Fruit fly (Drosophila melanogaster) whole organism, embryonic: Measurements from ENCODE around the gene CG17612.

ENCODE experiments used
- B-H2 ChIP-seq: fragments of 200-800 bp; sonication (Bioruptor generic); optimal IDR thresholded peaks from 2 replicates; lab custom pipeline; 2018; ENCODE audit warnings: missing biosample characterization, mild to moderate bottlenecking, missing genetic modification characterization
- CG11560 ChIP-seq: fragments of 200-800 bp; sonication (Bioruptor generic); IDR thresholded peaks from 3 replicates; pipeline ENCODE4 v1.3.6; 2022; ENCODE audit warnings: missing biosample characterization, missing genetic modification characterization
- CG12391 ChIP-seq: fragments of 200-800 bp; sonication (Bioruptor generic); optimal IDR thresholded peaks from 3 replicates; lab custom pipeline; 2018; ENCODE audit warnings: missing biosample characterization, mild to moderate bottlenecking, missing genetic modification characterization, moderate library complexity
- CG15601 ChIP-seq: fragments of 200-800 bp; sonication (Bioruptor generic); optimal IDR thresholded peaks from 3 replicates; lab custom pipeline; 2019; ENCODE audit warnings: missing biosample characterization, mild to moderate bottlenecking, missing genetic modification characterization, moderate library complexity
- CG18599 ChIP-seq: fragments of 200-800 bp; sonication (Bioruptor generic); optimal IDR thresholded peaks from 3 replicates; lab custom pipeline; 2017; ENCODE audit warnings: missing biosample characterization, missing genetic modification characterization, mild to moderate bottlenecking, moderate library complexity, missing genetic modification reagents
- CG2678 ChIP-seq: fragments of 200-800 bp; sonication (Bioruptor generic); optimal IDR thresholded peaks from 3 replicates; lab custom pipeline; 2019; ENCODE audit warnings: missing biosample characterization, mild to moderate bottlenecking, missing genetic modification characterization, moderate library complexity
- CG30403 ChIP-seq: fragments of 200-800 bp; sonication (Bioruptor generic); optimal IDR thresholded peaks from 3 replicates; lab custom pipeline; 2016; ENCODE audit warnings: missing biosample characterization, missing genetic modification characterization
- CG3281 ChIP-seq: fragments of 200-800 bp; sonication (Bioruptor generic); optimal IDR thresholded peaks from 3 replicates; lab custom pipeline; 2017; ENCODE audit warnings: missing biosample characterization, mild to moderate bottlenecking, missing genetic modification characterization
- CG3838 ChIP-seq: fragments of 200-800 bp; sonication (Bioruptor generic); optimal IDR thresholded peaks from 3 replicates; lab custom pipeline; 2016; ENCODE audit warnings: missing biosample characterization, missing genetic modification characterization
- CG3847 ChIP-seq: fragments of 200-800 bp; sonication (Bioruptor generic); IDR thresholded peaks from 2 replicates; pipeline ENCODE4 v1.3.6; 2022; ENCODE audit warnings: missing biosample characterization, missing genetic modification characterization
- CG42726 ChIP-seq: fragments of 200-800 bp; sonication (Bioruptor generic); IDR thresholded peaks from 2 replicates; pipeline ENCODE4 v1.3.6; 2022; ENCODE audit warnings: missing biosample characterization, missing genetic modification characterization; ENCODE audit not compliant: partially characterized antibody
- CG6272 ChIP-seq: fragments of 200-800 bp; sonication (Bioruptor generic); IDR thresholded peaks from 2 replicates; pipeline ENCODE4 v1.3.6; 2022; ENCODE audit warnings: missing biosample characterization, missing genetic modification characterization
- CG6765 ChIP-seq: fragments of 200-800 bp; sonication (Bioruptor generic); optimal IDR thresholded peaks from 3 replicates; lab custom pipeline; 2017; ENCODE audit warnings: missing biosample characterization, mild to moderate bottlenecking, missing genetic modification characterization
- CG6813 ChIP-seq: fragments of 200-800 bp; sonication (Bioruptor generic); optimal IDR thresholded peaks from 2 replicates; lab custom pipeline; 2017; ENCODE audit warnings: missing biosample characterization, missing genetic modification characterization, mild to moderate bottlenecking, moderate library complexity, missing genetic modification reagents
- CG7786 ChIP-seq: fragments of 200-800 bp; sonication (Bioruptor generic); optimal IDR thresholded peaks from 2 replicates; lab custom pipeline; 2016; ENCODE audit warnings: missing biosample characterization, missing genetic modification characterization
- CG7839 ChIP-seq: fragments of 200-800 bp; sonication (Bioruptor generic); optimal IDR thresholded peaks from 3 replicates; lab custom pipeline; 2018; ENCODE audit warnings: missing biosample characterization, mild to moderate bottlenecking, missing genetic modification characterization, moderate library complexity
- CG8290 ChIP-seq, 3 experiments: fragments of 200-800 bp; sonication (Bioruptor generic); optimal IDR thresholded peaks; 2 replicates each; lab custom pipeline; 2016 to 2019; ENCODE audit warnings: missing biosample characterization in 3 of 3, missing genetic modification characterization in 3 of 3, mild to moderate bottlenecking in 2 of 3, moderate library complexity in 1 of 3
- CG8765 ChIP-seq: fragments of 200-800 bp; sonication (Bioruptor generic); IDR thresholded peaks from 2 replicates; pipeline ENCODE4 v1.3.6; 2022; ENCODE audit warnings: missing biosample characterization, missing genetic modification characterization
- CG9932 ChIP-seq: fragments of 200-800 bp; sonication (Bioruptor generic); IDR thresholded peaks from 2 replicates; pipeline ENCODE4 v1.3.6; 2022; ENCODE audit warnings: missing biosample characterization, missing genetic modification characterization
- Dll ChIP-seq: fragments of 200-800 bp; sonication (Bioruptor generic); IDR thresholded peaks from 4 replicates; pipeline ENCODE4 v1.3.6; 2022; ENCODE audit warnings: missing biosample characterization, missing genetic modification characterization; ENCODE audit not compliant: partially characterized antibody
- Hmr ChIP-seq: fragments of 200-800 bp; sonication (Bioruptor generic); optimal IDR thresholded peaks from 3 replicates; lab custom pipeline; 2017; ENCODE audit warnings: mild to moderate bottlenecking, missing biosample characterization, missing genetic modification reagents, missing genetic modification characterization
- Hr78 ChIP-seq, 2 experiments: fragments of 200-800 bp in 1 of 2; fragments of >200 bp in 1 of 2; sonication (Bioruptor generic) in 1 of 2; optimal IDR thresholded peaks; 2 replicates each; lab custom pipeline; 2017 to 2019; ENCODE audit warnings: missing biosample characterization in 2 of 2, missing genetic modification characterization in 2 of 2, mild to moderate bottlenecking in 1 of 2, moderate library complexity in 1 of 2
- Myb ChIP-seq: fragments of 200-800 bp; sonication (Bioruptor generic); optimal IDR thresholded peaks from 2 replicates; lab custom pipeline; 2016; ENCODE audit warnings: missing biosample characterization, missing genetic modification characterization
- NFAT ChIP-seq: fragments of 200-800 bp; sonication (Bioruptor generic); IDR thresholded peaks from 2 replicates; pipeline ENCODE4 v1.3.6; 2022; ENCODE audit warnings: missing biosample characterization, missing genetic modification characterization
- Pdp1 ChIP-seq, 2 experiments: fragments of 200-800 bp; sonication (Bioruptor generic); optimal IDR thresholded peaks; 3 replicates each; lab custom pipeline; 2016; ENCODE audit warnings: missing biosample characterization in 2 of 2, missing genetic modification characterization in 2 of 2, mild to moderate bottlenecking in 1 of 2, moderate library complexity in 1 of 2
- Rfx ChIP-seq: fragments of 200-800 bp; sonication (Bioruptor generic); IDR thresholded peaks from 2 replicates; pipeline ENCODE4 v1.3.6; 2022; ENCODE audit warnings: missing biosample characterization, missing genetic modification characterization
- Sry-δ ChIP-seq: fragments of 200-800 bp; sonication (Bioruptor generic); optimal IDR thresholded peaks from 2 replicates; lab custom pipeline; 2016; ENCODE audit warnings: missing biosample characterization, missing genetic modification characterization
- ac ChIP-seq: fragments of 200-800 bp; sonication (Bioruptor generic); optimal IDR thresholded peaks from 3 replicates; lab custom pipeline; 2017; ENCODE audit warnings: missing biosample characterization, mild to moderate bottlenecking, missing genetic modification characterization
- ase ChIP-seq: fragments of 200-800 bp; sonication (Bioruptor generic); IDR thresholded peaks from 3 replicates; pipeline ENCODE4 v1.3.6; 2022; ENCODE audit warnings: missing biosample characterization, missing genetic modification characterization
- ash1 ChIP-seq: fragments of 200-800 bp; sonication (Bioruptor generic); optimal IDR thresholded peaks from 2 replicates; lab custom pipeline; 2018; ENCODE audit warnings: missing biosample characterization, mild to moderate bottlenecking, missing genetic modification characterization
- ato ChIP-seq: fragments of 200-800 bp; sonication (Bioruptor generic); IDR thresholded peaks from 2 replicates; pipeline ENCODE4 v1.3.6; 2022; ENCODE audit warnings: missing biosample characterization, missing genetic modification characterization; ENCODE audit not compliant: partially characterized antibody
- chif ChIP-seq, 2 experiments: fragments of 200-800 bp; sonication (Bioruptor generic); optimal IDR thresholded peaks; 3 replicates each; lab custom pipeline; 2016; ENCODE audit warnings: missing biosample characterization in 2 of 2, missing genetic modification characterization in 2 of 2
- cwo ChIP-seq: fragments of 200-800 bp; sonication (Bioruptor generic); optimal IDR thresholded peaks from 3 replicates; lab custom pipeline; 2017; ENCODE audit warnings: missing biosample characterization, missing genetic modification characterization, mild to moderate bottlenecking, moderate library complexity, missing genetic modification reagents
- dan ChIP-seq: fragments of 200-800 bp; sonication (Bioruptor generic); IDR thresholded peaks from 2 replicates; pipeline ENCODE4 v1.3.6; 2022; ENCODE audit warnings: missing biosample characterization, missing genetic modification characterization
- disco-r ChIP-seq: fragments of 200-800 bp; sonication (Bioruptor generic); optimal IDR thresholded peaks from 2 replicates; lab custom pipeline; 2016; ENCODE audit warnings: missing biosample characterization, missing genetic modification characterization
- emc ChIP-seq: fragments of 200-800 bp; sonication (Bioruptor generic); optimal IDR thresholded peaks from 2 replicates; lab custom pipeline; 2016; ENCODE audit warnings: missing biosample characterization, missing genetic modification characterization
- eyg ChIP-seq: fragments of 200-800 bp; sonication (Bioruptor generic); optimal IDR thresholded peaks from 3 replicates; lab custom pipeline; 2016; ENCODE audit warnings: missing biosample characterization, missing genetic modification characterization
- fru ChIP-seq: fragments of >200 bp; optimal IDR thresholded peaks from 2 replicates; lab custom pipeline; 2017
- gem ChIP-seq: fragments of 200-800 bp; sonication (Bioruptor generic); optimal IDR thresholded peaks from 2 replicates; lab custom pipeline; 2019; ENCODE audit warnings: missing biosample characterization, mild to moderate bottlenecking, missing genetic modification characterization, moderate library complexity
- grn ChIP-seq: fragments of 200-800 bp; sonication (Bioruptor generic); optimal IDR thresholded peaks from 3 replicates; lab custom pipeline; 2017; ENCODE audit warnings: missing biosample characterization, missing genetic modification characterization
- klu ChIP-seq: fragments of 200-800 bp; sonication (Bioruptor generic); IDR thresholded peaks from 2 replicates; pipeline ENCODE4 v1.3.6; 2022; ENCODE audit warnings: missing biosample characterization, missing genetic modification characterization
- lilli ChIP-seq: fragments of 200-800 bp; sonication (Bioruptor generic); optimal IDR thresholded peaks from 3 replicates; lab custom pipeline; 2016; ENCODE audit warnings: missing biosample characterization, missing genetic modification characterization
- pfk ChIP-seq: fragments of 200-800 bp; sonication (Bioruptor generic); optimal IDR thresholded peaks from 2 replicates; lab custom pipeline; 2018; ENCODE audit warnings: missing biosample characterization, mild to moderate bottlenecking, missing genetic modification characterization, moderate library complexity
- pnt ChIP-seq: fragments of 200-800 bp; sonication (Bioruptor generic); optimal IDR thresholded peaks from 3 replicates; lab custom pipeline; 2016; ENCODE audit warnings: missing biosample characterization, missing genetic modification characterization
- scrt ChIP-seq: fragments of 200-800 bp; sonication (Bioruptor generic); optimal IDR thresholded peaks from 2 replicates; lab custom pipeline; 2018; ENCODE audit warnings: missing biosample characterization, mild to moderate bottlenecking, missing genetic modification characterization, moderate library complexity
- slbo ChIP-seq: fragments of 200-800 bp; sonication (Bioruptor generic); IDR thresholded peaks from 2 replicates; pipeline ENCODE4 v1.3.6; 2022; ENCODE audit warnings: missing biosample characterization, missing genetic modification characterization
- so ChIP-seq: fragments of 200-800 bp; sonication (Bioruptor generic); IDR thresholded peaks from 3 replicates; pipeline ENCODE4 v1.3.6; 2022; ENCODE audit warnings: missing biosample characterization, missing genetic modification characterization
- sug ChIP-seq: fragments of 200-800 bp; optimal IDR thresholded peaks from 2 replicates; lab custom pipeline; 2019; ENCODE audit warnings: missing biosample characterization, mild to moderate bottlenecking, missing genetic modification characterization, moderate library complexity
- zfh2 ChIP-seq: fragments of 200-800 bp; sonication (Bioruptor generic); optimal IDR thresholded peaks from 2 replicates; lab custom pipeline; 2016; ENCODE audit warnings: missing biosample characterization, missing genetic modification characterization

Gene CG17612

dm6 chr2L:4334971-4335436 is 47.5 kb downstream of the CG17612 start:
- TF ChIP-seq Dll (GFP tag; lab: Robert Waterston, UW) (0 out of 4 replicates have a peak, but pooled peaks have one; percentile 9), eyg (peak; percentile 9), gem (tag; lab: Kevin White, UChicago) (peak; percentile 21), CG30403 (GFP tag; lab: Kevin White, UChicago) (peak; percentile 47), sug (tag; lab: Kevin White, UChicago) (peak; percentile 86), CG11560 (no peak), slbo (GFP tag; lab: Robert Waterston, UW) (peak; percentile 50), CG8290 (GFP tag; optimal IDR thresholded peaks at IDR 0.05; lab: Kevin White, UChicago) (no peak), CG8290 (tag; optimal IDR thresholded peaks at IDR 0.05; lab: Kevin White, UChicago) (peak in 1 of 2 experiments; percentile 22), ato (GFP tag; lab: Robert Waterston, UW) (0 out of 2 replicates have a peak, but pooled peaks have one; percentile 9), CG7786 (GFP tag; lab: Kevin White, UChicago) (no peak), Hmr (GFP tag; lab: Kevin White, UChicago) (peak; percentile 22), CG42726 (GFP tag; lab: Robert Waterston, UW) (no peak), so (GFP tag; lab: Robert Waterston, UW) (0 out of 3 replicates have a peak, but pooled peaks have one; percentile 24), Pdp1 (GFP tag; optimal IDR thresholded peaks at IDR 0.05; lab: Kevin White, UChicago) (peak in 1 of 2 experiments; percentile 44), CG15601 (tag; lab: Kevin White, UChicago) (no peak), CG2678 (tag; lab: Kevin White, UChicago) (no peak), ase (GFP tag; lab: Robert Waterston, UW) (no peak), CG3838 (GFP tag; lab: Kevin White, UChicago) (no peak), CG7839 (peak; percentile 15), lilli (GFP tag; lab: Kevin White, UChicago) (peak; percentile 35), ash1 (GFP tag; lab: Kevin White, UChicago) (no peak), pfk (GFP tag; lab: Kevin White, UChicago) (peak; percentile 53), CG18599 (peak; percentile 32), CG3281 (GFP tag; lab: Kevin White, UChicago) (peak; percentile 41), Hr78 (GFP tag; optimal IDR thresholded peaks at IDR 0.05; lab: Kevin White, UChicago) (no peak), B-H2 (GFP tag; lab: Kevin White, UChicago) (no peak), NFAT (GFP tag; lab: Robert Waterston, UW) (no peak; the same call in 1 of the 2 replicates), disco-r (no peak), cwo (peak; percentile 49), CG6272 (GFP tag; lab: Robert Waterston, UW) (no peak), chif (GFP tag; optimal IDR thresholded peaks at IDR 0.05; lab: Kevin White, UChicago) (peak in 1 of 2 experiments; percentile 27), emc (GFP tag; lab: Kevin White, UChicago) (no peak), CG9932 (GFP tag; lab: Robert Waterston, UW) (0 out of 2 replicates have a peak, but pooled peaks have one; percentile 20), klu (GFP tag; lab: Robert Waterston, UW) (no peak), CG6765 (GFP tag; lab: Kevin White, UChicago) (peak; percentile 0), fru (no peak), CG3847 (GFP tag; lab: Robert Waterston, UW) (no peak), ac (no peak), grn (GFP tag; lab: Kevin White, UChicago) (peak; percentile 74), Myb (GFP tag; lab: Kevin White, UChicago) (peak; percentile 16), CG6813 (GFP tag; lab: Kevin White, UChicago) (peak; percentile 20), dan (GFP tag; lab: Robert Waterston, UW) (no peak), CG8765 (GFP tag; lab: Robert Waterston, UW) (0 out of 2 replicates have a peak, but pooled peaks have one; percentile 18), scrt (GFP tag; lab: Kevin White, UChicago) (no peak), Rfx (GFP tag; lab: Robert Waterston, UW) (peak; percentile 21), zfh2 (GFP tag; lab: Kevin White, UChicago) (peak; percentile 38), pnt (GFP tag; lab: Kevin White, UChicago) (no peak), CG12391 (tag; lab: Kevin White, UChicago) (peak; percentile 4), Sry-δ (GFP tag; lab: Kevin White, UChicago) (no peak)
